Worm (Caenorhabditis elegans) whole organism, mixed stage, embryonic: ENCODE results near the gene sec-5.

Experiments used
- flh-1 ChIP-seq: fragments of 200-800 bp; sonication (Bioruptor generic); optimal IDR thresholded peaks from 2 replicates; lab custom pipeline; 2018; ENCODE audit warnings: mild to moderate bottlenecking, missing genetic modification characterization, moderate library complexity, missing compliant biosample characterization
- lsy-2 ChIP-seq: fragments of 150-350 bp; optimal IDR thresholded peaks from 2 replicates; lab custom pipeline; 2014; ENCODE audit warnings: missing biosample characterization, missing genetic modification characterization
- nhr-76 ChIP-seq: sonication (generic microtip); optimal IDR thresholded peaks from 2 replicates; lab custom pipeline; 2017; ENCODE audit warnings: missing biosample characterization, missing genetic modification characterization
- unc-62 ChIP-seq: fragments of 150-350 bp; optimal IDR thresholded peaks from 2 replicates; lab custom pipeline; 2014; ENCODE audit warnings: missing biosample characterization, missing genetic modification reagents, missing genetic modification characterization

- no peak for TF ChIP-seq nhr-76
- TF ChIP-seq unc-62 (GFP tag; lab: Kevin White, UChicago) = no peak
- no peak for TF ChIP-seq lsy-2 (tag; lab: Kevin White, UChicago)
- no peak for TF ChIP-seq flh-1 (GFP tag; lab: Kevin White, UChicago)
These were observed 39.1 kb downstream of the sec-5 start, which contains the start of gene C16D2.3 for ce11 chrII:9137803-9138202.
